Worm (Caenorhabditis elegans) whole organism, L1 larva: Measurements from ENCODE around the gene dcaf-13.

Experiments used
- C16A3.4 ChIP-seq: fragments of 150-350 bp; optimal IDR thresholded peaks from 2 replicates; lab custom pipeline; 2014; ENCODE audit warnings: missing biosample characterization, missing genetic modification characterization
- ama-1 ChIP-seq: fragments of 150-350 bp; optimal IDR thresholded peaks from 2 replicates; lab custom pipeline; 2014
- blmp-1 ChIP-seq: fragments of 150-350 bp; optimal IDR thresholded peaks from 2 replicates; lab custom pipeline; 2014; ENCODE audit warnings: missing biosample characterization, missing genetic modification characterization
- dpl-1 ChIP-seq, 3 experiments: fragments of 150-350 bp in 2 of 3; sonication (generic microtip) in 1 of 3; optimal IDR thresholded peaks; 2 replicates each; lab custom pipeline; 2014 to 2017; ENCODE audit warnings: missing biosample characterization in 3 of 3, missing genetic modification characterization in 3 of 3, missing genetic modification reagents in 3 of 3
- elt-3 ChIP-seq, 6 experiments: fragments of 150-350 bp in 1 of 6; sonication (generic microtip); optimal IDR thresholded peaks; 2 replicates each; lab custom pipeline; 2017 to 2018; ENCODE audit warnings: missing biosample characterization in 6 of 6, missing genetic modification characterization in 6 of 6, inconsistent platforms in 1 of 6
- fkh-10 ChIP-seq: sonication (generic microtip); optimal IDR thresholded peaks from 2 replicates; lab custom pipeline; 2017; ENCODE audit warnings: missing biosample characterization, missing genetic modification reagents, missing genetic modification characterization
- jun-1 ChIP-seq: fragments of 150-350 bp; optimal IDR thresholded peaks from 2 replicates; lab custom pipeline; 2014; ENCODE audit warnings: missing biosample characterization, missing genetic modification reagents, missing genetic modification characterization
- lin-39 ChIP-seq: fragments of 150-350 bp; optimal IDR thresholded peaks from 2 replicates; lab custom pipeline; 2014; ENCODE audit warnings: missing biosample characterization, missing genetic modification reagents, missing genetic modification characterization
- nhr-12 ChIP-seq: sonication (generic microtip); optimal IDR thresholded peaks from 2 replicates; lab custom pipeline; 2017; ENCODE audit warnings: missing biosample characterization, missing genetic modification characterization
- nhr-28 ChIP-seq: fragments of 150-350 bp; optimal IDR thresholded peaks from 2 replicates; lab custom pipeline; 2014; ENCODE audit warnings: missing biosample characterization, missing genetic modification characterization
- pqm-1 ChIP-seq: sonication (generic microtip); optimal IDR thresholded peaks from 3 replicates; lab custom pipeline; 2017; ENCODE audit warnings: missing biosample characterization, missing genetic modification characterization
- unc-30 ChIP-seq: sonication (generic microtip); optimal IDR thresholded peaks from 2 replicates; lab custom pipeline; 2017; ENCODE audit warnings: missing biosample characterization, missing genetic modification characterization
- unc-86 ChIP-seq: sonication (generic microtip); optimal IDR thresholded peaks from 2 replicates; lab custom pipeline; 2016; ENCODE audit warnings: missing genetic modification characterization, missing compliant biosample characterization
- ztf-4 ChIP-seq: fragments of 150-350 bp; optimal IDR thresholded peaks from 2 replicates; lab custom pipeline; 2014; ENCODE audit warnings: missing biosample characterization, missing genetic modification characterization

- no peak for TF ChIP-seq blmp-1 (tag; lab: Kevin White, UChicago)
- TF ChIP-seq ztf-4 (tag; lab: Kevin White, UChicago): no peak
- TF ChIP-seq C16A3.4 (tag; lab: Kevin White, UChicago): no peak
- no peak for TF ChIP-seq elt-3 (tag; optimal IDR thresholded peaks at IDR 0.05; lab: Kevin White, UChicago)
- TF ChIP-seq pqm-1 (tag; lab: Kevin White, UChicago): no peak
- TF ChIP-seq nhr-12 (tag; lab: Kevin White, UChicago): no peak
- TF ChIP-seq fkh-10 (GFP tag; lab: Kevin White, UChicago): no peak
- TF ChIP-seq lin-39 (tag; lab: Kevin White, UChicago): no peak
- TF ChIP-seq unc-30 (tag; lab: Kevin White, UChicago): no peak
- no peak for TF ChIP-seq dpl-1 (GFP tag; optimal IDR thresholded peaks at IDR 0.05; lab: Kevin White, UChicago)
- TF ChIP-seq ama-1 (lab: Kevin White, UChicago): no peak
- TF ChIP-seq jun-1: no peak
- TF ChIP-seq unc-86 (tag; lab: Kevin White, UChicago): no peak
- TF ChIP-seq nhr-28 (tag; lab: Kevin White, UChicago): no peak
Measured at ce11 chrII:4434278-4434677, 9.6 kb upstream of the dcaf-13 start.
